Worm (Caenorhabditis elegans): ENCODE results near the gene F45D11.11.

- TF ChIP-seq ama-1 (optimal IDR thresholded peaks at IDR 0.05), result no peak
- no peak for TF ChIP-seq scrt-1 (GFP tag; IDR thresholded peaks at IDR 0.05)
- no peak for TF ChIP-seq flt-1 (GFP tag; IDR thresholded peaks at IDR 0.05)
- TF ChIP-seq ets-7 (tag; optimal IDR thresholded peaks at IDR 0.05), result no peak
- TF ChIP-seq ceh-36 (tag; optimal IDR thresholded peaks at IDR 0.05), result no peak
- TF ChIP-seq F13C5.2 (tag; optimal IDR thresholded peaks at IDR 0.05), result no peak
Measured at ce11 chrII:960218-960617, 35.8 kb downstream of the F45D11.11 start, which contains the start of the genes C32B5.18 and C32B5.7.

All from whole organism, early embryonic.